Worm (Caenorhabditis elegans) whole organism, L1 larva: Measurements from ENCODE around the gene C11H1.9.

Experiments
- C16A3.4 ChIP-seq: fragments of 150-350 bp; optimal IDR thresholded peaks from 2 replicates; lab custom pipeline; 2014; ENCODE audit warnings: missing biosample characterization, missing genetic modification characterization
- F16B12.6 ChIP-seq: fragments of 150-350 bp; optimal IDR thresholded peaks from 2 replicates; lab custom pipeline; 2014; ENCODE audit warnings: missing biosample characterization, missing genetic modification characterization
- aly-2 ChIP-seq: fragments of 150-350 bp; optimal IDR thresholded peaks from 2 replicates; lab custom pipeline; 2014; ENCODE audit warnings: missing biosample characterization, missing genetic modification characterization
- ceh-63 ChIP-seq: fragments of 200-800 bp; sonication (Bioruptor generic); optimal IDR thresholded peaks from 2 replicates; lab custom pipeline; 2018; ENCODE audit warnings: mild to moderate bottlenecking, missing genetic modification characterization, missing compliant biosample characterization
- ceh-88 ChIP-seq: fragments of 200-800 bp; sonication (Bioruptor generic); IDR thresholded peaks from 2 replicates; pipeline ENCODE4 v1.3.6; 2022; ENCODE audit warnings: missing genetic modification characterization, missing compliant biosample characterization
- ces-1 ChIP-seq: fragments of 150-350 bp; optimal IDR thresholded peaks from 2 replicates; lab custom pipeline; 2014; ENCODE audit warnings: missing biosample characterization, missing genetic modification reagents, missing genetic modification characterization
- efl-1 ChIP-seq, 4 experiments: fragments of 150-350 bp; optimal IDR thresholded peaks in 3 of 4; peaks in 1 of 4; 1 replicate in 1 of 4; 2 replicates in 3 of 4; lab custom pipeline; 2014; ENCODE audit warnings: missing biosample characterization in 2 of 4, missing genetic modification characterization in 2 of 4, missing genetic modification reagents in 2 of 4
- egl-27 ChIP-seq, 2 experiments: fragments of 150-350 bp in 1 of 2; sonication (generic microtip); optimal IDR thresholded peaks; 3 replicates each; lab custom pipeline; 2017 to 2018; ENCODE audit warnings: missing biosample characterization in 2 of 2, missing genetic modification characterization in 2 of 2, missing genetic modification reagents in 2 of 2
- elt-2 ChIP-seq: sonication (generic microtip); optimal IDR thresholded peaks from 2 replicates; lab custom pipeline; 2016; ENCODE audit warnings: missing genetic modification characterization, mild to moderate bottlenecking, inconsistent platforms, missing compliant biosample characterization, missing genetic modification reagents
- fkh-10 ChIP-seq: sonication (generic microtip); optimal IDR thresholded peaks from 2 replicates; lab custom pipeline; 2017; ENCODE audit warnings: missing biosample characterization, missing genetic modification reagents, missing genetic modification characterization
- fkh-8 ChIP-seq: sonication (generic microtip); optimal IDR thresholded peaks from 2 replicates; lab custom pipeline; 2016; ENCODE audit warnings: mild to moderate bottlenecking, missing genetic modification characterization, missing compliant biosample characterization
- fos-1 ChIP-seq: fragments of 150-350 bp; optimal IDR thresholded peaks from 2 replicates; lab custom pipeline; 2014; ENCODE audit warnings: missing biosample characterization, missing genetic modification characterization
- grh-1 ChIP-seq: fragments of 200-800 bp; sonication (Bioruptor generic); IDR thresholded peaks from 2 replicates; pipeline ENCODE4 v1.3.6; 2022; ENCODE audit warnings: missing genetic modification reagents, missing genetic modification characterization, missing compliant biosample characterization
- hlh-17 ChIP-seq: fragments of 200-800 bp; sonication (Bioruptor generic); optimal IDR thresholded peaks from 2 replicates; lab custom pipeline; 2018; ENCODE audit warnings: missing genetic modification characterization, mild to moderate bottlenecking, missing compliant biosample characterization, moderate library complexity, borderline replicate concordance
- hlh-4 ChIP-seq: sonication (generic microtip); optimal IDR thresholded peaks from 2 replicates; lab custom pipeline; 2016; ENCODE audit warnings: mild to moderate bottlenecking, missing genetic modification characterization, missing compliant biosample characterization
- irx-1 ChIP-seq: sonication (generic microtip); optimal IDR thresholded peaks from 2 replicates; lab custom pipeline; 2016; ENCODE audit warnings: missing genetic modification characterization, missing compliant biosample characterization
- isw-1 ChIP-seq: fragments of 200-800 bp; sonication (Bioruptor generic); IDR thresholded peaks from 2 replicates; pipeline ENCODE4 v1.3.6; 2022; ENCODE audit warnings: missing genetic modification characterization, missing compliant biosample characterization
- jun-1 ChIP-seq: fragments of 150-350 bp; optimal IDR thresholded peaks from 2 replicates; lab custom pipeline; 2014; ENCODE audit warnings: missing biosample characterization, missing genetic modification reagents, missing genetic modification characterization
- lin-13 ChIP-seq: fragments of 150-350 bp; optimal IDR thresholded peaks from 2 replicates; lab custom pipeline; 2014; ENCODE audit warnings: missing biosample characterization, missing genetic modification reagents, missing genetic modification characterization
- lin-14 ChIP-seq: fragments of 200-800 bp; sonication (Bioruptor generic); optimal IDR thresholded peaks from 2 replicates; lab custom pipeline; 2018; ENCODE audit warnings: mild to moderate bottlenecking, missing genetic modification characterization, moderate library complexity, missing compliant biosample characterization
- lin-15B ChIP-seq: fragments of 150-350 bp; sonication (generic microtip); optimal IDR thresholded peaks from 3 replicates; lab custom pipeline; 2014; ENCODE audit warnings: missing biosample characterization, missing genetic modification characterization
- lin-35 ChIP-seq, 2 experiments: fragments of 150-350 bp; optimal IDR thresholded peaks; 2 replicates each; lab custom pipeline; 2014; ENCODE audit warnings: missing biosample characterization in 2 of 2, missing genetic modification characterization in 2 of 2, missing genetic modification reagents in 2 of 2
- lin-39 ChIP-seq: fragments of 150-350 bp; optimal IDR thresholded peaks from 2 replicates; lab custom pipeline; 2014; ENCODE audit warnings: missing biosample characterization, missing genetic modification reagents, missing genetic modification characterization
- mep-1 ChIP-seq: fragments of 150-350 bp; optimal IDR thresholded peaks from 2 replicates; lab custom pipeline; 2014; ENCODE audit warnings: missing biosample characterization, missing genetic modification characterization
- nhr-11 ChIP-seq: fragments of 150-350 bp; optimal IDR thresholded peaks from 2 replicates; lab custom pipeline; 2014; ENCODE audit warnings: missing biosample characterization, missing genetic modification characterization
- nhr-12 ChIP-seq: sonication (generic microtip); optimal IDR thresholded peaks from 2 replicates; lab custom pipeline; 2017; ENCODE audit warnings: missing biosample characterization, missing genetic modification characterization
- nhr-19 ChIP-seq: fragments of 200-800 bp; sonication (Bioruptor generic); conservative IDR thresholded peaks from 2 replicates; pipeline ENCODE4 v1.3.6; 2022; ENCODE audit warnings: missing genetic modification characterization, missing compliant biosample characterization
- nhr-20 ChIP-seq: sonication (generic microtip); optimal IDR thresholded peaks from 2 replicates; lab custom pipeline; 2016; ENCODE audit warnings: mild to moderate bottlenecking, missing genetic modification characterization, missing compliant biosample characterization
- nhr-47 ChIP-seq: sonication (generic microtip); optimal IDR thresholded peaks from 2 replicates; lab custom pipeline; 2016; ENCODE audit warnings: mild to moderate bottlenecking, missing genetic modification characterization, moderate library complexity, missing compliant biosample characterization
- nhr-77 ChIP-seq: fragments of 150-350 bp; optimal IDR thresholded peaks from 2 replicates; lab custom pipeline; 2014; ENCODE audit warnings: missing biosample characterization, missing genetic modification characterization
- nhr-85 ChIP-seq: sonication (generic microtip); peaks from one replicate; lab custom pipeline; 2016; ENCODE audit warnings: missing genetic modification characterization, inconsistent platforms, missing compliant biosample characterization
- nhr-90 ChIP-seq: sonication (generic microtip); optimal IDR thresholded peaks from 2 replicates; lab custom pipeline; 2016; ENCODE audit warnings: mild to moderate bottlenecking, missing genetic modification characterization, missing compliant biosample characterization; ENCODE audit not compliant: poor library complexity
- pag-3 ChIP-seq: sonication (generic microtip); optimal IDR thresholded peaks from 2 replicates; lab custom pipeline; 2017; ENCODE audit warnings: missing genetic modification characterization, mild to moderate bottlenecking, missing compliant biosample characterization, antibody characterized with exemption, borderline replicate concordance; ENCODE audit not compliant: insufficient read depth
- pax-3 ChIP-seq: fragments of 200-800 bp; sonication (Bioruptor generic); optimal IDR thresholded peaks from 2 replicates; lab custom pipeline; 2018; ENCODE audit warnings: mild to moderate bottlenecking, missing genetic modification characterization, moderate library complexity, missing compliant biosample characterization
- skn-1 ChIP-seq: fragments of 150-350 bp; optimal IDR thresholded peaks from 2 replicates; lab custom pipeline; 2014; ENCODE audit warnings: missing biosample characterization, missing genetic modification characterization
- snu-23 ChIP-seq: sonication (generic microtip); optimal IDR thresholded peaks from 2 replicates; lab custom pipeline; 2016; ENCODE audit warnings: missing genetic modification characterization, missing compliant biosample characterization
- sup-37 ChIP-seq: fragments of 200-800 bp; sonication (Bioruptor generic); optimal IDR thresholded peaks from 2 replicates; lab custom pipeline; 2018; ENCODE audit warnings: mild to moderate bottlenecking, missing genetic modification characterization, missing compliant biosample characterization
- swsn-7 ChIP-seq: sonication (generic microtip); optimal IDR thresholded peaks from 2 replicates; lab custom pipeline; 2016; ENCODE audit warnings: missing genetic modification characterization, missing compliant biosample characterization
- tbx-2 ChIP-seq: sonication (generic microtip); optimal IDR thresholded peaks from 2 replicates; lab custom pipeline; 2016; ENCODE audit warnings: missing genetic modification characterization, missing compliant biosample characterization
- tlp-1 ChIP-seq: fragments of 150-350 bp; optimal IDR thresholded peaks from 2 replicates; lab custom pipeline; 2014; ENCODE audit warnings: missing biosample characterization, missing genetic modification characterization
- unc-130 ChIP-seq: fragments of 150-350 bp; optimal IDR thresholded peaks from 2 replicates; lab custom pipeline; 2017; ENCODE audit warnings: missing biosample characterization, missing genetic modification characterization, inconsistent platforms
- unc-62 ChIP-seq: fragments of 150-350 bp; optimal IDR thresholded peaks from 2 replicates; lab custom pipeline; 2014; ENCODE audit warnings: missing biosample characterization, missing genetic modification reagents, missing genetic modification characterization
- unc-86 ChIP-seq: sonication (generic microtip); optimal IDR thresholded peaks from 2 replicates; lab custom pipeline; 2016; ENCODE audit warnings: missing genetic modification characterization, missing compliant biosample characterization
- vab-15 ChIP-seq: sonication (generic microtip); optimal IDR thresholded peaks from 2 replicates; lab custom pipeline; 2017; ENCODE audit warnings: missing genotype, mild to moderate bottlenecking, missing genetic modification characterization, missing compliant biosample characterization
- xbp-1 ChIP-seq: sonication (generic microtip); optimal IDR thresholded peaks from 2 replicates; lab custom pipeline; 2016; ENCODE audit warnings: missing genetic modification characterization, missing compliant biosample characterization
- ztf-11 ChIP-seq, 2 experiments: sonication (generic microtip); optimal IDR thresholded peaks; 2 replicates each; lab custom pipeline; 2016 to 2017; ENCODE audit warnings: missing genetic modification characterization in 2 of 2, missing biosample characterization in 1 of 2, missing compliant biosample characterization in 1 of 2

The C11H1.9 gene

DNA sequence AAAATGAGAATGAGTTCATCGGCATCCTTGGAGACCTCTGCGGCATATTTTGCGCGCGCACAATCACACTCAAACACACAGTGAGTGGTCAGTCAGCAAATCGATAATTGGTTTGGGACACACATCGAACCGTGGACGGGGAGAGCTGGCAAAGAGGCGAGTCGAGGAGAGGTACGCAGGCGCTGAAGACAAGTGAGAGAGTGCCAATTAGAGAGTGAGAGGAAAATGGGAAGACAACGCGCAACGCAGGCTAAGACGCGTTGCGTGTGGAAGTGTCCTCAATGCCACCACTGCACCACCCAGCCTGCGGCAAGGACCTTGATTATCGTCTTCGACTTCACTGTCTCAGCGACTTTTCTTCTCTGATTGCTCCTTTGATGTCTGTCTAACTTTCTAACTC is 23.0 kb downstream of the C11H1.9 start (continued):
- TF ChIP-seq mep-1 (tag; lab: Kevin White, UChicago), result peak; percentile 77
- TF ChIP-seq aly-2 (tag; lab: Kevin White, UChicago), result no peak
- TF ChIP-seq lin-13 (GFP tag; lab: Kevin White, UChicago), result no peak
- TF ChIP-seq tbx-2 (tag; lab: Kevin White, UChicago), result peak; percentile 76
- no peak for TF ChIP-seq vab-15 (tag; lab: Kevin White, UChicago)
- TF ChIP-seq nhr-90, result peak; percentile 52
- TF ChIP-seq swsn-7 (tag; lab: Kevin White, UChicago), result peak; percentile 75
- TF ChIP-seq skn-1 (tag; lab: Kevin White, UChicago), result peak; percentile 33
- TF ChIP-seq fos-1 (tag; lab: Kevin White, UChicago), result peak; percentile 56
- TF ChIP-seq xbp-1 (tag; lab: Kevin White, UChicago), result peak; percentile 57
- peak; percentile 38 for TF ChIP-seq F16B12.6 (tag; lab: Kevin White, UChicago)
- TF ChIP-seq pax-3 (tag; lab: Kevin White, UChicago), result no peak
- TF ChIP-seq lin-14 (GFP tag; lab: Kevin White, UChicago), result peak; percentile 92
- no peak for TF ChIP-seq lin-15B
- TF ChIP-seq nhr-11, result no peak
- TF ChIP-seq elt-2, result no peak
- TF ChIP-seq grh-1 (GFP tag; lab: Robert Waterston, UW), result 0 out of 2 replicates have a peak, but pooled peaks have one; percentile 28
- no peak for TF ChIP-seq sup-37 (GFP tag; lab: Kevin White, UChicago)
- peak in 1 of 2 experiments; percentile 59 for TF ChIP-seq ztf-11 (tag; optimal IDR thresholded peaks at IDR 0.05; lab: Kevin White, UChicago)
- TF ChIP-seq C16A3.4 (tag; lab: Kevin White, UChicago), result peak; percentile 74
- peak; percentile 77 for TF ChIP-seq nhr-20
- peak; percentile 74 for TF ChIP-seq nhr-47 (tag; lab: Kevin White, UChicago)
- TF ChIP-seq fkh-8 (tag; lab: Kevin White, UChicago), result peak; percentile 77
- TF ChIP-seq fkh-10 (GFP tag; lab: Kevin White, UChicago), result peak; percentile 74
- peak; percentile 45 for TF ChIP-seq nhr-77 (tag; lab: Kevin White, UChicago)
- no peak for TF ChIP-seq tlp-1 (tag; lab: Kevin White, UChicago)
- TF ChIP-seq jun-1 (tag; lab: Kevin White, UChicago), result peak; percentile 38
- peak; percentile 69 for TF ChIP-seq nhr-85
- no peak for TF ChIP-seq unc-130 (tag; lab: Kevin White, UChicago)
- no peak for TF ChIP-seq ces-1 (GFP tag; lab: Kevin White, UChicago)
- peak; percentile 53 for TF ChIP-seq irx-1
- peak; percentile 87 for TF ChIP-seq snu-23 (GFP tag; lab: Kevin White, UChicago)
- peak; percentile 62 to 84 for TF ChIP-seq efl-1 (optimal IDR thresholded peaks at IDR 0.05; lab: Kevin White, UChicago)
- peak; percentile 5 to 84 for TF ChIP-seq efl-1 (GFP tag; optimal IDR thresholded peaks at IDR 0.05 in 1 of 2; lab: Kevin White, UChicago)
- TF ChIP-seq lin-39, result no peak
- TF ChIP-seq ceh-63 (GFP tag; lab: Kevin White, UChicago), result no peak
- TF ChIP-seq ceh-88 (GFP tag; lab: Robert Waterston, UW), result no peak
- no peak for TF ChIP-seq egl-27 (tag; optimal IDR thresholded peaks at IDR 0.05; lab: Kevin White, UChicago)
- peak; percentile 46 for TF ChIP-seq pag-3 (tag; lab: Kevin White, UChicago)
- TF ChIP-seq nhr-12 (tag; lab: Kevin White, UChicago), result no peak
- TF ChIP-seq nhr-19 (GFP tag; lab: Robert Waterston, UW), result peak; percentile 75
- no peak for TF ChIP-seq unc-62
- peak; percentile 53 to 76 for TF ChIP-seq lin-35 (GFP tag; optimal IDR thresholded peaks at IDR 0.05; lab: Kevin White, UChicago)
- TF ChIP-seq unc-86 (tag; lab: Kevin White, UChicago), result peak; percentile 49
- peak; percentile 41 for TF ChIP-seq isw-1
- no peak for TF ChIP-seq hlh-4 (tag; lab: Kevin White, UChicago)
- TF ChIP-seq hlh-17 (GFP tag; lab: Kevin White, UChicago), result no peak
